Worm (Caenorhabditis elegans): Measurements from ENCODE around the gene C24A3.1.

- TF ChIP-seq nhr-76 (tag; optimal IDR thresholded peaks at IDR 0.05) (no peak), ces-1 (GFP tag; optimal IDR thresholded peaks at IDR 0.05) (no peak), unc-62 (GFP tag; optimal IDR thresholded peaks at IDR 0.05) (no peak), unc-120 (tag; optimal IDR thresholded peaks at IDR 0.05; ENCODE audit: poor library complexity, severe bottlenecking) (no peak), zip-8 (tag; optimal IDR thresholded peaks at IDR 0.05) (no peak), nhr-237 (tag; optimal IDR thresholded peaks at IDR 0.05) (no peak)
These were observed 29.5 kb upstream of the C24A3.1 start for ce11 chrX:8969111-8970048.

Measured in whole organism, mixed stage, embryonic.